Worm (Caenorhabditis elegans): Measurements from ENCODE around the gene cgef-1.

Gene cgef-1

ce11 chrX:2801666-2802065 lies 29.8 kb downstream of the cgef-1 start (continued):
- TF ChIP-seq tra-1 (GFP tag; IDR thresholded peaks at IDR 0.05), result peak; percentile 73; the same call in 1 of the 2 replicates
- TF ChIP-seq arid-1 (GFP tag; conservative IDR thresholded peaks at IDR 0.05), result peak; percentile 79
- 0 out of 2 replicates have a peak, but pooled peaks have one; percentile 33 for TF ChIP-seq zfp-3 (GFP tag; conservative IDR thresholded peaks at IDR 0.05)

- TF ChIP-seq dve-1 (tag; optimal IDR thresholded peaks at IDR 0.05; ENCODE audit: insufficient read depth) (no peak), mdl-1 (tag; optimal IDR thresholded peaks at IDR 0.05) (peak in 1 of 2 experiments; percentile 7), ces-1 (GFP tag; optimal IDR thresholded peaks at IDR 0.05) (no peak), zag-1 (tag; optimal IDR thresholded peaks at IDR 0.05) (no peak), hif-1 (tag; optimal IDR thresholded peaks at IDR 0.05) (no peak), lin-39 (tag; optimal IDR thresholded peaks at IDR 0.05) (no peak), ceh-44 (GFP tag; IDR thresholded peaks at IDR 0.05) (no peak), nhr-11 (tag; optimal IDR thresholded peaks at IDR 0.05) (peak; percentile 0), nhr-10 (tag; optimal IDR thresholded peaks at IDR 0.05) (no peak), Y105C5A.15 (GFP tag; IDR thresholded peaks at IDR 0.05) (no peak), aha-1 (tag) (peak; percentile 21), saeg-2 (GFP tag; IDR thresholded peaks at IDR 0.05) (no peak), zfp-2 (tag; optimal IDR thresholded peaks at IDR 0.05) (no peak), nhr-102 (tag; optimal IDR thresholded peaks at IDR 0.05) (no peak), D1046.2 (GFP tag; IDR thresholded peaks at IDR 0.05) (no peak), ztf-11 (tag; optimal IDR thresholded peaks at IDR 0.05) (no peak), snpc-1.2 (GFP tag; IDR thresholded peaks at IDR 0.05) (no peak), unc-62 (GFP tag; optimal IDR thresholded peaks at IDR 0.05 in 1 of 2) (peak in 1 of 2 experiments; percentile 92), unc-62 (tag; optimal IDR thresholded peaks at IDR 0.05) (no peak), ZK337.2 (GFP tag; IDR thresholded peaks at IDR 0.05) (no peak), ceh-62 (tag; optimal IDR thresholded peaks at IDR 0.05) (no peak), mxl-3 (GFP tag; optimal IDR thresholded peaks at IDR 0.05) (no peak), ceh-32 (tag; optimal IDR thresholded peaks at IDR 0.05; ENCODE audit: poor library complexity) (no peak), daf-19 (GFP tag; conservative IDR thresholded peaks at IDR 0.05) (no peak), ctbp-1 (GFP tag; IDR thresholded peaks at IDR 0.05) (0 out of 2 replicates have a peak, but pooled peaks have one; percentile 20), daf-12 (tag; optimal IDR thresholded peaks at IDR 0.05) (no peak), lin-13 (GFP tag; optimal IDR thresholded peaks at IDR 0.05) (no peak), R02D3.7 (tag; optimal IDR thresholded peaks at IDR 0.05) (no peak), arid-1 (GFP tag; conservative IDR thresholded peaks at IDR 0.05) (no peak), hlh-30 (tag; optimal IDR thresholded peaks at IDR 0.05; ENCODE audit: insufficient read depth) (peak; percentile 87)
Measured at ce11 chrX:2802562-2803165, 30.8 kb downstream of the cgef-1 start, which contains the start of gene C14A11.2. Gene C14A11.2, plus strand, starts transcription at chrX:2803112.

ce11 chrX:2807390-2807789 lies 35.5 kb downstream of the cgef-1 start, which contains the start of gene C14A11.5:
Gene C14A11.5, minus strand, starts transcription at chrX:2807528.
- TF ChIP-seq lin-38 (GFP tag; IDR thresholded peaks at IDR 0.05) (no peak), nhr-102 (tag; optimal IDR thresholded peaks at IDR 0.05) (no peak), dmd-6 (GFP tag; IDR thresholded peaks at IDR 0.05) (peak; percentile 18; the same call in 1 of the 2 replicates), T20F7.1 (GFP tag; optimal IDR thresholded peaks at IDR 0.05) (no peak), daf-16 (GFP tag; optimal IDR thresholded peaks at IDR 0.05) (no peak), daf-16 (tag; optimal IDR thresholded peaks at IDR 0.05) (no peak), dmd-9 (GFP tag; IDR thresholded peaks at IDR 0.05) (no peak), hmg-1.1 (GFP tag; IDR thresholded peaks at IDR 0.05) (peak; percentile 21; the same call in 1 of the 2 replicates), lsy-2 (tag; optimal IDR thresholded peaks at IDR 0.05) (peak; percentile 6 to 44), fkh-10 (GFP tag; optimal IDR thresholded peaks at IDR 0.05) (peak; percentile 58), mdl-1 (tag; optimal IDR thresholded peaks at IDR 0.05) (peak in 1 of 2 experiments; percentile 37), jun-1 (tag; optimal IDR thresholded peaks at IDR 0.05) (no peak), F37D6.2 (tag; optimal IDR thresholded peaks at IDR 0.05) (peak; percentile 15), lim-7 (GFP tag; IDR thresholded peaks at IDR 0.05) (no peak), rbr-2 (tag; optimal IDR thresholded peaks at IDR 0.05) (peak; percentile 58), ces-1 (GFP tag; optimal IDR thresholded peaks at IDR 0.05) (no peak), mep-1 (tag; optimal IDR thresholded peaks at IDR 0.05) (peak; percentile 7), aha-1 (tag) (peak; percentile 52), hlh-30 (tag; optimal IDR thresholded peaks at IDR 0.05; ENCODE audit: insufficient read depth) (peak; percentile 78)

Measured in whole organism, L4 larva.